Fruit fly (Drosophila melanogaster) whole organism, adult: ENCODE measurements around the gene Or65b.

ENCODE experiments used
- CG11617 ChIP-seq: fragments of 200-800 bp; sonication (Bioruptor generic); optimal IDR thresholded peaks from 2 replicates; lab custom pipeline; 2017; ENCODE audit warnings: mild to moderate bottlenecking, missing biosample characterization, missing genetic modification reagents, missing genetic modification characterization
- CG12768 ChIP-seq: fragments of 200-800 bp; sonication (Bioruptor generic); optimal IDR thresholded peaks from 2 replicates; lab custom pipeline; 2017; ENCODE audit warnings: missing biosample characterization, missing genetic modification characterization, mild to moderate bottlenecking, moderate library complexity, missing genetic modification reagents
- CG14711 ChIP-seq: fragments of 200-800 bp; sonication (Bioruptor generic); optimal IDR thresholded peaks from 2 replicates; lab custom pipeline; 2018; ENCODE audit warnings: missing biosample characterization, mild to moderate bottlenecking, missing genetic modification characterization, moderate library complexity
- CG1620 ChIP-seq: fragments of 200-800 bp; sonication (Bioruptor generic); optimal IDR thresholded peaks from 2 replicates; lab custom pipeline; 2016; ENCODE audit warnings: missing biosample characterization, missing genetic modification characterization
- CG33017 ChIP-seq: fragments of 200-800 bp; sonication (Bioruptor generic); optimal IDR thresholded peaks from 2 replicates; lab custom pipeline; 2018; ENCODE audit warnings: missing biosample characterization, mild to moderate bottlenecking, missing genetic modification characterization, moderate library complexity
- CG5204 ChIP-seq: fragments of 200-800 bp; sonication (Bioruptor generic); optimal IDR thresholded peaks from 2 replicates; lab custom pipeline; 2016; ENCODE audit warnings: missing biosample characterization, missing genetic modification characterization
- CG7045 ChIP-seq: fragments of 200-800 bp; sonication (Bioruptor generic); optimal IDR thresholded peaks from 2 replicates; lab custom pipeline; 2017; ENCODE audit warnings: missing biosample characterization, mild to moderate bottlenecking, missing genetic modification characterization
- CG7101 ChIP-seq: fragments of 200-800 bp; sonication (Bioruptor generic); optimal IDR thresholded peaks from 2 replicates; lab custom pipeline; 2018; ENCODE audit warnings: missing biosample characterization, mild to moderate bottlenecking, missing genetic modification characterization, moderate library complexity
- Clk ChIP-seq: fragments of 200-800 bp; sonication (Bioruptor generic); optimal IDR thresholded peaks from 2 replicates; lab custom pipeline; 2017; ENCODE audit warnings: missing biosample characterization, missing genetic modification characterization
- Crg-1 ChIP-seq: fragments of 200-800 bp; sonication (Bioruptor generic); optimal IDR thresholded peaks from 2 replicates; lab custom pipeline; 2016; ENCODE audit warnings: missing biosample characterization, missing genetic modification characterization
- Hr96 ChIP-seq: fragments of 200-800 bp; sonication (Bioruptor generic); optimal IDR thresholded peaks from 2 replicates; lab custom pipeline; 2016; ENCODE audit warnings: missing biosample characterization, missing genetic modification characterization
- Mnt ChIP-seq: fragments of 200-800 bp; sonication (Bioruptor generic); optimal IDR thresholded peaks from 2 replicates; lab custom pipeline; 2016; ENCODE audit warnings: missing biosample characterization, mild to moderate bottlenecking, missing genetic modification characterization
- bab1 ChIP-seq: fragments of 200-800 bp; sonication (Bioruptor generic); optimal IDR thresholded peaks from 3 replicates; lab custom pipeline; 2019; ENCODE audit warnings: missing biosample characterization, mild to moderate bottlenecking, missing genetic modification characterization, moderate library complexity
- cic ChIP-seq: fragments of 200-800 bp; sonication (Bioruptor generic); optimal IDR thresholded peaks from 2 replicates; lab custom pipeline; 2017; ENCODE audit warnings: missing biosample characterization, mild to moderate bottlenecking, missing genetic modification characterization, moderate library complexity
- cnc ChIP-seq, 2 experiments: fragments of >200 bp; optimal IDR thresholded peaks; 2 replicates each; lab custom pipeline; 2017
- kay ChIP-seq: fragments of 200-800 bp; sonication (Bioruptor generic); peaks from one replicate; lab custom pipeline; 2016; ENCODE audit warnings: missing biosample characterization, missing genetic modification characterization, borderline replicate concordance
- ovo ChIP-seq: fragments of 200-800 bp; sonication (Bioruptor generic); optimal IDR thresholded peaks from 2 replicates; lab custom pipeline; 2016; ENCODE audit warnings: missing biosample characterization, missing genetic modification characterization
- pad ChIP-seq: fragments of 200-800 bp; sonication (Bioruptor generic); optimal IDR thresholded peaks from 3 replicates; lab custom pipeline; 2017; ENCODE audit warnings: missing biosample characterization, missing genetic modification characterization, mild to moderate bottlenecking, moderate library complexity, missing genetic modification reagents
- tj ChIP-seq: fragments of 200-800 bp; sonication (Bioruptor generic); optimal IDR thresholded peaks from 3 replicates; lab custom pipeline; 2017; ENCODE audit warnings: missing biosample characterization, mild to moderate bottlenecking, missing genetic modification characterization, moderate library complexity
- toe ChIP-seq: fragments of 200-800 bp; sonication (Bioruptor generic); optimal IDR thresholded peaks from 2 replicates; lab custom pipeline; 2016; ENCODE audit warnings: missing biosample characterization, missing genetic modification characterization

Or65b gene

dm6 chr3L:6309726-6310125, 15.7 kb upstream of the Or65b start:
- TF ChIP-seq bab1 (no peak), Mnt (GFP tag; lab: Kevin White, UChicago) (no peak), CG1620 (no peak), CG33017 (no peak), toe (GFP tag; lab: Kevin White, UChicago) (no peak), Crg-1 (GFP tag; lab: Kevin White, UChicago) (no peak), CG5204 (GFP tag; lab: Kevin White, UChicago) (no peak), CG11617 (GFP tag; lab: Kevin White, UChicago) (no peak), CG12768 (GFP tag; lab: Kevin White, UChicago) (no peak), Hr96 (GFP tag; lab: Kevin White, UChicago) (no peak), cic (GFP tag; lab: Kevin White, UChicago) (no peak)

- no peak for TF ChIP-seq tj (GFP tag; lab: Kevin White, UChicago)
- TF ChIP-seq CG7045 (GFP tag; lab: Kevin White, UChicago): no peak
- no peak for TF ChIP-seq ovo
- TF ChIP-seq cnc (optimal IDR thresholded peaks at IDR 0.05; lab: Kevin White, UChicago): no peak
- no peak for TF ChIP-seq CG14711 (tag; lab: Kevin White, UChicago)
- TF ChIP-seq Hr96 (GFP tag; lab: Kevin White, UChicago): no peak
- TF ChIP-seq pad (GFP tag; lab: Kevin White, UChicago): no peak
- TF ChIP-seq Mnt (GFP tag; lab: Kevin White, UChicago): no peak
- no peak for TF ChIP-seq CG1620
- TF ChIP-seq CG12768 (GFP tag; lab: Kevin White, UChicago): no peak
Measured at dm6 chr3L:6310489-6310888, 14.9 kb upstream of the Or65b start.

dm6 chr3L:6312029-6312623, 13.3 kb upstream of the Or65b start:
- TF ChIP-seq ovo: no peak
- TF ChIP-seq pad (GFP tag; lab: Kevin White, UChicago): no peak
- no peak for TF ChIP-seq CG12768 (GFP tag; lab: Kevin White, UChicago)

dm6 chr3L:6315693-6316092, 9.7 kb upstream of the Or65b start:
- TF ChIP-seq CG14711 (tag; lab: Kevin White, UChicago): no peak

dm6 chr3L:6317494-6317893, 7.9 kb upstream of the Or65b start:
- TF ChIP-seq toe (GFP tag; lab: Kevin White, UChicago): no peak
- no peak for TF ChIP-seq CG12768 (GFP tag; lab: Kevin White, UChicago)
- TF ChIP-seq CG1620: no peak
- TF ChIP-seq kay (GFP tag; lab: Kevin White, UChicago): no peak
- TF ChIP-seq CG11617 (GFP tag; lab: Kevin White, UChicago): no peak
- no peak for TF ChIP-seq CG5204 (GFP tag; lab: Kevin White, UChicago)
- TF ChIP-seq Mnt (GFP tag; lab: Kevin White, UChicago): no peak
- no peak for TF ChIP-seq bab1
- no peak for TF ChIP-seq cnc (optimal IDR thresholded peaks at IDR 0.05; lab: Kevin White, UChicago)
- no peak for TF ChIP-seq CG33017
- TF ChIP-seq cic (GFP tag; lab: Kevin White, UChicago): no peak
- no peak for TF ChIP-seq pad (GFP tag; lab: Kevin White, UChicago)
- no peak for TF ChIP-seq CG7101
- TF ChIP-seq Clk (GFP tag; lab: Kevin White, UChicago): no peak
- TF ChIP-seq Hr96 (GFP tag; lab: Kevin White, UChicago): no peak
- no peak for TF ChIP-seq tj (GFP tag; lab: Kevin White, UChicago)
- no peak for TF ChIP-seq ovo
- TF ChIP-seq Crg-1 (GFP tag; lab: Kevin White, UChicago): no peak
- no peak for TF ChIP-seq CG7045 (GFP tag; lab: Kevin White, UChicago)
- no peak for TF ChIP-seq CG14711 (tag; lab: Kevin White, UChicago)

dm6 chr3L:6320311-6320710, 5.1 kb upstream of the Or65b start, which contains the start of gene Or65a:
Gene Or65a (plus strand): TSS chr3L:6320611.
- TF ChIP-seq pad (GFP tag; lab: Kevin White, UChicago) (no peak), bab1 (no peak), Hr96 (GFP tag; lab: Kevin White, UChicago) (no peak), CG7045 (GFP tag; lab: Kevin White, UChicago) (no peak), CG14711 (tag; lab: Kevin White, UChicago) (no peak), CG5204 (GFP tag; lab: Kevin White, UChicago) (no peak), CG12768 (GFP tag; lab: Kevin White, UChicago) (no peak)

- no peak for TF ChIP-seq CG7101
- no peak for TF ChIP-seq pad (GFP tag; lab: Kevin White, UChicago)
- no peak for TF ChIP-seq Hr96 (GFP tag; lab: Kevin White, UChicago)
- TF ChIP-seq bab1: no peak
Measured at dm6 chr3L:6322680-6323079, 2.7 kb upstream of the Or65b start.

- TF ChIP-seq Crg-1 (GFP tag; lab: Kevin White, UChicago): no peak
- no peak for TF ChIP-seq Mnt (GFP tag; lab: Kevin White, UChicago)
- TF ChIP-seq CG7101: no peak
- no peak for TF ChIP-seq CG11617 (GFP tag; lab: Kevin White, UChicago)
- no peak for TF ChIP-seq CG1620
- no peak for TF ChIP-seq cic (GFP tag; lab: Kevin White, UChicago)
- no peak for TF ChIP-seq CG14711 (tag; lab: Kevin White, UChicago)
- no peak for TF ChIP-seq CG5204 (GFP tag; lab: Kevin White, UChicago)
- no peak for TF ChIP-seq ovo
- no peak for TF ChIP-seq CG12768 (GFP tag; lab: Kevin White, UChicago)
- no peak for TF ChIP-seq pad (GFP tag; lab: Kevin White, UChicago)
- TF ChIP-seq Hr96 (GFP tag; lab: Kevin White, UChicago): no peak
- no peak for TF ChIP-seq toe (GFP tag; lab: Kevin White, UChicago)
- TF ChIP-seq Clk (GFP tag; lab: Kevin White, UChicago): no peak
- no peak for TF ChIP-seq cnc (optimal IDR thresholded peaks at IDR 0.05; lab: Kevin White, UChicago)
- no peak for TF ChIP-seq CG7045 (GFP tag; lab: Kevin White, UChicago)
- TF ChIP-seq bab1: no peak
Measured at dm6 chr3L:6327308-6327707, 1.9 kb downstream of the Or65b start, which contains the start of gene Or65c. Gene Or65c (plus strand): TSS chr3L:6327608.
